Worm (Caenorhabditis elegans) whole organism, L1 larva: ENCODE data around the gene mlt-8.

Source experiments
- hpl-2 ChIP-seq: fragments of 150-350 bp; optimal IDR thresholded peaks from 2 replicates; lab custom pipeline; 2014; ENCODE audit warnings: missing biosample characterization, missing genetic modification reagents, missing genetic modification characterization
- unc-62 ChIP-seq: fragments of 150-350 bp; optimal IDR thresholded peaks from 2 replicates; lab custom pipeline; 2014; ENCODE audit warnings: missing biosample characterization, missing genetic modification reagents, missing genetic modification characterization
- ztf-11 ChIP-seq, 2 experiments: sonication (generic microtip); optimal IDR thresholded peaks; 2 replicates each; lab custom pipeline; 2016 to 2017; ENCODE audit warnings: missing genetic modification characterization in 2 of 2, missing biosample characterization in 1 of 2, missing compliant biosample characterization in 1 of 2

DNA sequence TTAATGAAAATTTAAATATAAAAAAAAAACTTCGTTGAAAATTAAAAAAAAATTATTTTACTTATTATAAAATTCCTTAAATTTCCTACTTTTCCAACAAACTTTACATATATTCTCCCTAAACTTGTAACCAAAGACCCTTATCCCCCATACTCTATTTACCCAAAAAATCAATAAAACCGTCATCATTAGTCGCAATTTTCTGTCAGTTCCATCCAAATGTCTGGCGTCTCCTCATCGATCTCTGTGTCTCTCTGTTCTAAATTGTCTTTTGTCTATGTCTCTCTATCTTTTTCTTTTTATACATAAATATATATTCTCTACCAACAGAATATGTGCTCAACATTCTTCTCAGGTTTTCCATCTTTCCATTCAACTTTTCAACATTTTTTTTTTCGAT lies 16.5 kb downstream of the mlt-8 start:
- TF ChIP-seq hpl-2 (no peak), ztf-11 (tag; optimal IDR thresholded peaks at IDR 0.05; lab: Kevin White, UChicago) (no peak), unc-62 (GFP tag; lab: Kevin White, UChicago) (no peak)
